Worm (Caenorhabditis elegans) whole organism, L4 larva: ENCODE measurements around the gene F19G12.9.

ENCODE experiments used
- F10B5.3 ChIP-seq: sonication (generic microtip); optimal IDR thresholded peaks from 2 replicates; lab custom pipeline; 2016; ENCODE audit warnings: mild to moderate bottlenecking, missing genetic modification characterization, missing compliant biosample characterization
- F37D6.2 ChIP-seq: sonication (generic microtip); optimal IDR thresholded peaks from 2 replicates; lab custom pipeline; 2016; ENCODE audit warnings: mild to moderate bottlenecking, missing genetic modification characterization, missing compliant biosample characterization
- T26A8.4 ChIP-seq: fragments of 200-800 bp; sonication (Bioruptor generic); IDR thresholded peaks from 2 replicates; pipeline ENCODE4 v1.3.6; 2022; ENCODE audit warnings: missing genetic modification characterization, missing compliant biosample characterization
- ceh-82 ChIP-seq: sonication (generic microtip); optimal IDR thresholded peaks from 2 replicates; lab custom pipeline; 2017; ENCODE audit warnings: missing biosample characterization, missing genetic modification characterization
- fkh-10 ChIP-seq: fragments of 150-350 bp; optimal IDR thresholded peaks from 2 replicates; lab custom pipeline; 2014; ENCODE audit warnings: missing biosample characterization, missing genetic modification reagents, missing genetic modification characterization
- lin-15B ChIP-seq: fragments of 150-350 bp; sonication (generic microtip); optimal IDR thresholded peaks from 3 replicates; lab custom pipeline; 2014; ENCODE audit warnings: missing biosample characterization, missing genetic modification characterization
- lin-29 ChIP-seq: fragments of 200-800 bp; sonication (Bioruptor generic); IDR thresholded peaks from 2 replicates; pipeline ENCODE4 v1.3.6; 2022; ENCODE audit warnings: missing genetic modification reagents, missing genetic modification characterization, missing compliant biosample characterization
- lin-39 ChIP-seq: fragments of 150-350 bp; optimal IDR thresholded peaks from 2 replicates; lab custom pipeline; 2014; ENCODE audit warnings: missing biosample characterization, missing genetic modification reagents, missing genetic modification characterization
- nhr-28 ChIP-seq: fragments of 150-350 bp; optimal IDR thresholded peaks from 2 replicates; lab custom pipeline; 2014; ENCODE audit warnings: missing biosample characterization, missing genetic modification characterization
- nhr-77 ChIP-seq: fragments of 150-350 bp; optimal IDR thresholded peaks from 2 replicates; lab custom pipeline; 2014; ENCODE audit warnings: missing biosample characterization, missing genetic modification characterization
- snpc-4 ChIP-seq: fragments of 150-350 bp; optimal IDR thresholded peaks from 2 replicates; lab custom pipeline; 2014; ENCODE audit warnings: missing biosample characterization, missing genetic modification characterization
- ztf-11 ChIP-seq: fragments of 150-350 bp; optimal IDR thresholded peaks from 2 replicates; lab custom pipeline; 2014; ENCODE audit warnings: missing biosample characterization, missing genetic modification characterization

DNA sequence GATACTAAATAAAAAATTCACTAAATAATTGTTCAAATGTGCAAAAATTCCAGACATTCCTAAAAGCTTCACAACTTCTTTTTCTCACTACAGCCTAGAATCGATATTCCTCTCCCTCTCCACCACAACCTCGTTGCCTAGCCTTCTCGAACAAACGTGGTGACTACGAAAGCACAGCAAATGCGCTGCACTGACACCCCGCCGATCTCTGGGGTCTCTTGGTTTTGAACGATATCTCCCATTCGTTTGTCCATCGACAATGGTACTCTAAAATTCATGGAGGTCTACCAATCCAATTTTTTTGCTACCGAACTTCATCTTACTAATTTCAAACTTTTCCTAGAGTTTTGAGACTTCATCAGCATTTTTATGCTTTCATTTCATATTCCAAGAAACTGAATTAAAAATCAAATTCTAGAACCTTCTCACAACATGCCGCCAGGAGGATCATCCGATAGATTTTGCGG lies 31.4 kb downstream of the F19G12.9 start, which contains the start of gene W05H7.1:
- TF ChIP-seq snpc-4 (tag; lab: Kevin White, UChicago) (no peak), fkh-10 (GFP tag; lab: Kevin White, UChicago) (peak; percentile 4), lin-15B (tag; lab: Kevin White, UChicago) (no peak), nhr-77 (tag; lab: Kevin White, UChicago) (no peak), T26A8.4 (GFP tag; lab: Robert Waterston, UW) (no peak), F37D6.2 (tag; lab: Kevin White, UChicago) (no peak), lin-39 (tag; lab: Kevin White, UChicago) (no peak), lin-29 (GFP tag; lab: Robert Waterston, UW) (no peak), ztf-11 (tag; lab: Kevin White, UChicago) (no peak), nhr-28 (tag; lab: Kevin White, UChicago) (peak; percentile 41), ceh-82 (tag; lab: Kevin White, UChicago) (no peak), F10B5.3 (tag; lab: Kevin White, UChicago) (no peak)
